Fruit fly (Drosophila melanogaster) whole organism, embryonic: ENCODE results near the gene zuc.

Experiments
- ATbp ChIP-seq: fragments of 200-800 bp; sonication (Bioruptor generic); optimal IDR thresholded peaks from 2 replicates; lab custom pipeline; 2017; ENCODE audit warnings: missing biosample characterization, mild to moderate bottlenecking, missing genetic modification characterization, missing genetic modification reagents
- B-H2 ChIP-seq: fragments of 200-800 bp; sonication (Bioruptor generic); optimal IDR thresholded peaks from 2 replicates; lab custom pipeline; 2018; ENCODE audit warnings: missing biosample characterization, mild to moderate bottlenecking, missing genetic modification characterization
- Bgb ChIP-seq: fragments of 200-800 bp; sonication (Bioruptor generic); IDR thresholded peaks from 2 replicates; pipeline ENCODE4 v1.3.6; 2022; ENCODE audit warnings: missing biosample characterization, missing genetic modification characterization; ENCODE audit not compliant: partially characterized antibody
- C15 ChIP-seq: fragments of 200-800 bp; sonication (Bioruptor generic); IDR thresholded peaks from 3 replicates; pipeline ENCODE4 v1.3.6; 2022; ENCODE audit warnings: missing biosample characterization, missing genetic modification characterization
- CG11723 ChIP-seq: fragments of 200-800 bp; sonication (Bioruptor generic); optimal IDR thresholded peaks from 2 replicates; lab custom pipeline; 2017; ENCODE audit warnings: missing biosample characterization, mild to moderate bottlenecking, missing genetic modification characterization
- CG12659 ChIP-seq: fragments of 200-800 bp; sonication (Bioruptor generic); optimal IDR thresholded peaks from 3 replicates; lab custom pipeline; 2017; ENCODE audit warnings: mild to moderate bottlenecking, missing biosample characterization, missing genetic modification reagents, missing genetic modification characterization
- CG12744 ChIP-seq: fragments of 200-800 bp; sonication (Bioruptor generic); optimal IDR thresholded peaks from 2 replicates; lab custom pipeline; 2016; ENCODE audit warnings: missing biosample characterization, missing genetic modification characterization
- CG13894 ChIP-seq: fragments of 200-800 bp; sonication (Bioruptor generic); optimal IDR thresholded peaks from 3 replicates; lab custom pipeline; 2018; ENCODE audit warnings: missing biosample characterization, mild to moderate bottlenecking, missing genetic modification characterization, moderate library complexity
- CG14710 ChIP-seq: fragments of 200-800 bp; sonication (Bioruptor generic); optimal IDR thresholded peaks from 3 replicates; lab custom pipeline; 2019; ENCODE audit warnings: missing biosample characterization, mild to moderate bottlenecking, missing genetic modification characterization, moderate library complexity
- CG1602 ChIP-seq: fragments of 200-800 bp; sonication (Bioruptor generic); optimal IDR thresholded peaks from 3 replicates; lab custom pipeline; 2016; ENCODE audit warnings: missing biosample characterization, missing genetic modification characterization
- CG16813 ChIP-seq: fragments of 200-800 bp; sonication (Bioruptor generic); IDR thresholded peaks from 3 replicates; pipeline ENCODE4 v1.3.6; 2022; ENCODE audit warnings: missing biosample characterization, missing genetic modification characterization; ENCODE audit not compliant: partially characterized antibody
- CG16815 ChIP-seq: fragments of 200-800 bp; sonication (Bioruptor generic); optimal IDR thresholded peaks from 3 replicates; lab custom pipeline; 2017; ENCODE audit warnings: missing biosample characterization, mild to moderate bottlenecking, missing genetic modification characterization
- CG31441 ChIP-seq: fragments of 200-800 bp; sonication (Bioruptor generic); IDR thresholded peaks from 2 replicates; pipeline ENCODE4 v1.3.6; 2022; ENCODE audit warnings: missing biosample characterization, missing genetic modification characterization
- CG33213 ChIP-seq: fragments of 200-800 bp; sonication (Bioruptor generic); optimal IDR thresholded peaks from 3 replicates; lab custom pipeline; 2016; ENCODE audit warnings: missing biosample characterization, missing genetic modification characterization
- CG3726 ChIP-seq: fragments of 200-800 bp; sonication (Bioruptor generic); IDR thresholded peaks from 3 replicates; pipeline ENCODE4, ENCODE4 v1.3.6; 2022; ENCODE audit warnings: missing biosample characterization, missing genetic modification characterization
- CG3847 ChIP-seq: fragments of 200-800 bp; sonication (Bioruptor generic); IDR thresholded peaks from 2 replicates; pipeline ENCODE4 v1.3.6; 2022; ENCODE audit warnings: missing biosample characterization, missing genetic modification characterization
- CG5953 ChIP-seq: fragments of 200-800 bp; sonication (Bioruptor generic); IDR thresholded peaks from 2 replicates; pipeline ENCODE4 v1.3.6; 2022; ENCODE audit warnings: missing biosample characterization, missing genetic modification characterization
- CG6175 ChIP-seq: fragments of 200-800 bp; sonication (Bioruptor generic); IDR thresholded peaks from 3 replicates; pipeline ENCODE4 v1.3.6; 2022; ENCODE audit warnings: missing biosample characterization, missing genetic modification characterization
- CG6683 ChIP-seq: fragments of 200-800 bp; sonication (Bioruptor generic); optimal IDR thresholded peaks from 2 replicates; lab custom pipeline; 2017; ENCODE audit warnings: missing biosample characterization, mild to moderate bottlenecking, missing genetic modification characterization, missing genetic modification reagents
- CG6791 ChIP-seq: fragments of 200-800 bp; sonication (Bioruptor generic); IDR thresholded peaks from 3 replicates; pipeline ENCODE4 v1.3.6; 2022; ENCODE audit warnings: missing biosample characterization, missing genetic modification characterization; ENCODE audit not compliant: partially characterized antibody
- CG7271 ChIP-seq: fragments of 200-800 bp; sonication (Bioruptor generic); optimal IDR thresholded peaks from 2 replicates; lab custom pipeline; 2018; ENCODE audit warnings: missing biosample characterization, mild to moderate bottlenecking, missing genetic modification characterization, moderate library complexity
- CG7372 ChIP-seq: fragments of 200-800 bp; sonication (Bioruptor generic); IDR thresholded peaks from 2 replicates; pipeline ENCODE4 v1.3.6; 2022; ENCODE audit warnings: missing biosample characterization, missing genetic modification characterization
- CG8089 ChIP-seq: fragments of 200-800 bp; sonication (Bioruptor generic); optimal IDR thresholded peaks from 3 replicates; lab custom pipeline; 2016; ENCODE audit warnings: missing biosample characterization, missing genetic modification characterization
- CG9215 ChIP-seq: fragments of 200-800 bp; sonication (Bioruptor generic); IDR thresholded peaks from 2 replicates; pipeline ENCODE4 v1.3.6; 2022; ENCODE audit warnings: missing biosample characterization, missing genetic modification characterization
- CG9876 ChIP-seq: fragments of 200-800 bp; sonication (Bioruptor generic); optimal IDR thresholded peaks from 2 replicates; lab custom pipeline; 2016; ENCODE audit warnings: missing biosample characterization, missing genetic modification characterization
- Chrac-16 ChIP-seq: fragments of 200-800 bp; sonication (Bioruptor generic); optimal IDR thresholded peaks from 3 replicates; lab custom pipeline; 2016; ENCODE audit warnings: missing biosample characterization, missing genetic modification characterization
- Dbx ChIP-seq: fragments of 200-800 bp; sonication (Bioruptor generic); IDR thresholded peaks from 3 replicates; pipeline ENCODE4 v1.3.6; 2022; ENCODE audit warnings: missing biosample characterization, missing genetic modification characterization
- Dip2 ChIP-seq: fragments of 200-800 bp; sonication (Bioruptor generic); IDR thresholded peaks from 2 replicates; pipeline ENCODE4 v1.3.6; 2022; ENCODE audit warnings: missing biosample characterization, missing genetic modification characterization
- Dref ChIP-seq: fragments of 200-800 bp; sonication (Bioruptor generic); IDR thresholded peaks from 2 replicates; pipeline ENCODE4 v1.3.6; 2022; ENCODE audit warnings: missing biosample characterization, missing genetic modification characterization
- E2f1 ChIP-seq: fragments of 200-800 bp; sonication (Bioruptor generic); IDR thresholded peaks from 2 replicates; pipeline ENCODE4 v1.3.6; 2022; ENCODE audit warnings: missing biosample characterization, missing genetic modification characterization
- Elba2 ChIP-seq: fragments of 200-800 bp; sonication (Bioruptor generic); optimal IDR thresholded peaks from 3 replicates; lab custom pipeline; 2016; ENCODE audit warnings: missing biosample characterization, missing genetic modification characterization
- Gug ChIP-seq: fragments of 200-800 bp; sonication (Bioruptor generic); IDR thresholded peaks from 4 replicates; pipeline ENCODE4 v1.3.6; 2022; ENCODE audit warnings: missing biosample characterization, missing genetic modification characterization
- HmgD ChIP-seq: fragments of 200-800 bp; sonication (Bioruptor generic); optimal IDR thresholded peaks from 3 replicates; lab custom pipeline; 2016; ENCODE audit warnings: missing biosample characterization, missing genetic modification characterization
- Hmx ChIP-seq: fragments of 200-800 bp; sonication (Bioruptor generic); optimal IDR thresholded peaks from 2 replicates; lab custom pipeline; 2016; ENCODE audit warnings: missing biosample characterization, missing genetic modification characterization
- Kr ChIP-seq: fragments of 200-800 bp; sonication (Bioruptor generic); optimal IDR thresholded peaks from 2 replicates; lab custom pipeline; 2017; ENCODE audit warnings: missing biosample characterization, mild to moderate bottlenecking, missing genetic modification characterization
- MESR4 ChIP-seq: fragments of 200-800 bp; sonication (Bioruptor generic); optimal IDR thresholded peaks from 2 replicates; lab custom pipeline; 2018; ENCODE audit warnings: missing biosample characterization, mild to moderate bottlenecking, missing genetic modification characterization, moderate library complexity
- Mad ChIP-seq: fragments of 200-800 bp; sonication (Bioruptor generic); optimal IDR thresholded peaks from 2 replicates; lab custom pipeline; 2016; ENCODE audit warnings: missing biosample characterization, missing genetic modification characterization
- Trl ChIP-seq, 3 experiments: fragments of >200 bp in 2 of 3; fragments of 200-800 bp in 1 of 3; sonication (Bioruptor generic) in 1 of 3; optimal IDR thresholded peaks; 2 replicates in 1 of 3; 3 replicates in 2 of 3; lab custom pipeline; 2016 to 2017; ENCODE audit warnings: missing biosample characterization in 1 of 3, missing genetic modification characterization in 1 of 3
- ara ChIP-seq: fragments of 200-800 bp; sonication (Bioruptor generic); IDR thresholded peaks from 2 replicates; pipeline ENCODE4 v1.3.6; 2022; ENCODE audit warnings: missing biosample characterization, missing genetic modification characterization
- ci ChIP-seq: fragments of 200-800 bp; sonication (Bioruptor generic); IDR thresholded peaks from 3 replicates; pipeline ENCODE4 v1.3.6; 2022; ENCODE audit warnings: missing biosample characterization, missing genetic modification characterization
- dan ChIP-seq: fragments of 200-800 bp; sonication (Bioruptor generic); IDR thresholded peaks from 2 replicates; pipeline ENCODE4 v1.3.6; 2022; ENCODE audit warnings: missing biosample characterization, missing genetic modification characterization
- disco-r ChIP-seq: fragments of 200-800 bp; sonication (Bioruptor generic); optimal IDR thresholded peaks from 2 replicates; lab custom pipeline; 2016; ENCODE audit warnings: missing biosample characterization, missing genetic modification characterization
- fd3F ChIP-seq: fragments of 200-800 bp; sonication (Bioruptor generic); optimal IDR thresholded peaks from 2 replicates; lab custom pipeline; 2018; ENCODE audit warnings: missing biosample characterization, mild to moderate bottlenecking, missing genetic modification characterization, moderate library complexity
- grn ChIP-seq: fragments of 200-800 bp; sonication (Bioruptor generic); optimal IDR thresholded peaks from 3 replicates; lab custom pipeline; 2017; ENCODE audit warnings: missing biosample characterization, missing genetic modification characterization
- hth ChIP-seq: fragments of >200 bp; optimal IDR thresholded peaks from 2 replicates; lab custom pipeline; 2017; ENCODE audit warnings: inconsistent platforms
- nau ChIP-seq: fragments of 200-800 bp; sonication (Bioruptor generic); optimal IDR thresholded peaks from 3 replicates; lab custom pipeline; 2017; ENCODE audit warnings: missing biosample characterization, mild to moderate bottlenecking, missing genetic modification characterization, missing genetic modification reagents
- onecut ChIP-seq: fragments of 200-800 bp; sonication (Bioruptor generic); IDR thresholded peaks from 2 replicates; pipeline ENCODE4 v1.3.6; 2022; ENCODE audit warnings: missing biosample characterization, missing genetic modification characterization
- prd ChIP-seq, 3 experiments: fragments of >200 bp in 2 of 3; fragments of 200-800 bp in 1 of 3; sonication (Bioruptor generic) in 1 of 3; optimal IDR thresholded peaks in 2 of 3; IDR thresholded peaks in 1 of 3; 2 replicates in 2 of 3; 3 replicates in 1 of 3; pipeline versions ENCODE4 v1.3.6 to Lab custom; 2017 to 2022; ENCODE audit warnings: missing biosample characterization in 1 of 3, missing genetic modification characterization in 1 of 3
- sens-2 ChIP-seq: fragments of 200-800 bp; sonication (Bioruptor generic); IDR thresholded peaks from 2 replicates; pipeline ENCODE4 v1.3.6; 2022; ENCODE audit warnings: missing biosample characterization, missing genetic modification characterization
- slou ChIP-seq: fragments of 200-800 bp; sonication (Bioruptor generic); optimal IDR thresholded peaks from 3 replicates; lab custom pipeline; 2016; ENCODE audit warnings: missing biosample characterization, missing genetic modification characterization
- stwl ChIP-seq: fragments of 200-800 bp; sonication (Bioruptor generic); optimal IDR thresholded peaks from 3 replicates; lab custom pipeline; 2018; ENCODE audit warnings: missing biosample characterization, mild to moderate bottlenecking, missing genetic modification characterization, moderate library complexity

The zuc gene

DNA sequence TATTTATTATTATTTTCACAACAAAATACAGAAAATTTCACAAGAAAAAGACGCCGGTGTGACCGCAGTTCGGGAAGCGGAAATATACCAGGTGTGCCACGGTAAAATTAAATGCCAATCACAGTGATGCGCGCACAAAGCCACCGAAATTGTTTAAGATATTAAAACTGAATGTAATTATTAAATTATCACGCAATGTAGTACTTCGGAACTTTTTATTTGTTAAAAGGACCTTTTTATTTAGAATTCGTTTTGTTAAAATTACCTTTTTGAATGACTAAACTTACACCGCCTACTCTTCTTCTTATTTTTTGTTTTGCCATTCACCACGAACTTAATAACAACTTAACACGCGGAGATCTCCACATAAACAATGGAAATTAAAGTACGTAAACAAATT is 1.7 kb downstream of the zuc start, which contains the start of the genes CG6686 and CG34163 (continued):
- TF ChIP-seq CG3847 (GFP tag; lab: Robert Waterston, UW) (0 out of 2 replicates have a peak, but pooled peaks have one; percentile 24), Trl (optimal IDR thresholded peaks at IDR 0.05; lab: Kevin White, UChicago) (no peak), Trl (GFP tag; optimal IDR thresholded peaks at IDR 0.05; lab: Kevin White, UChicago) (no peak), onecut (GFP tag; lab: Robert Waterston, UW) (no peak), Mad (GFP tag; lab: Kevin White, UChicago) (peak; percentile 43), prd (optimal IDR thresholded peaks at IDR 0.05; lab: Kevin White, UChicago) (no peak), prd (GFP tag; IDR thresholded peaks at IDR 0.05; lab: Robert Waterston, UW) (peak; percentile 46; the same call in 1 of the 3 replicates), E2f1 (GFP tag; lab: Robert Waterston, UW) (no peak), C15 (no peak), hth (lab: Kevin White, UChicago) (no peak), dan (GFP tag; lab: Robert Waterston, UW) (no peak), HmgD (GFP tag; lab: Kevin White, UChicago) (peak; percentile 34), CG6791 (GFP tag; lab: Robert Waterston, UW) (no peak), CG14710 (tag; lab: Kevin White, UChicago) (peak; percentile 83), Elba2 (no peak), CG1602 (GFP tag; lab: Kevin White, UChicago) (no peak), CG11723 (GFP tag; lab: Kevin White, UChicago) (no peak), CG5953 (GFP tag; lab: Robert Waterston, UW) (no peak), CG7372 (GFP tag; lab: Robert Waterston, UW) (no peak), CG31441 (GFP tag; lab: Robert Waterston, UW) (no peak), ci (GFP tag; lab: Robert Waterston, UW) (no peak), CG6683 (no peak), nau (no peak), fd3F (GFP tag; lab: Kevin White, UChicago) (no peak), Chrac-16 (GFP tag; lab: Kevin White, UChicago) (peak; percentile 33), Dip2 (GFP tag; lab: Robert Waterston, UW) (no peak), CG6175 (GFP tag; lab: Robert Waterston, UW) (no peak), grn (no peak), CG13894 (peak; percentile 54), ATbp (GFP tag; lab: Kevin White, UChicago) (no peak), sens-2 (GFP tag; lab: Robert Waterston, UW) (no peak), CG33213 (GFP tag; lab: Kevin White, UChicago) (peak; percentile 32), CG16815 (GFP tag; lab: Kevin White, UChicago) (no peak), CG9876 (GFP tag; lab: Kevin White, UChicago) (peak; percentile 9), CG16813 (no peak), CG12744 (GFP tag; lab: Kevin White, UChicago) (no peak), Kr (no peak), stwl (tag; lab: Kevin White, UChicago) (peak; percentile 63), disco-r (GFP tag; lab: Kevin White, UChicago) (no peak), CG3726 (no peak), Dref (GFP tag; lab: Robert Waterston, UW) (no peak), ara (GFP tag; lab: Robert Waterston, UW) (peak; percentile 34; the same call in 1 of the 2 replicates), Gug (GFP tag; lab: Robert Waterston, UW) (peak; percentile 45; the same call in 1 of the 4 replicates), CG9215 (GFP tag; lab: Robert Waterston, UW) (no peak), CG7271 (tag; lab: Kevin White, UChicago) (peak; percentile 61), MESR4 (peak; percentile 0), Dbx (GFP tag; lab: Robert Waterston, UW) (no peak), B-H2 (GFP tag; lab: Kevin White, UChicago) (peak; percentile 36), Hmx (peak; percentile 29), CG12659 (peak; percentile 68), slou (GFP tag; lab: Kevin White, UChicago) (no peak), CG8089 (no peak), Bgb (GFP tag; lab: Robert Waterston, UW) (no peak; the same call in 1 of the 2 replicates)
